Fruit fly (Drosophila melanogaster) S2 (cell line): Measurements from ENCODE around the gene ddbt.
A peak's percentile ranks its signal among the peaks of the same experiment; 100 is the strongest.

ENCODE experiments used
- CG8478 ChIP-seq: fragments of >200 bp; optimal IDR thresholded peaks from 2 replicates; lab custom pipeline; 2018
- CTCF ChIP-seq, 2 experiments: fragments of >200 bp; optimal IDR thresholded peaks; 2 replicates each; lab custom pipeline; 2018

Gene ddbt

DNA sequence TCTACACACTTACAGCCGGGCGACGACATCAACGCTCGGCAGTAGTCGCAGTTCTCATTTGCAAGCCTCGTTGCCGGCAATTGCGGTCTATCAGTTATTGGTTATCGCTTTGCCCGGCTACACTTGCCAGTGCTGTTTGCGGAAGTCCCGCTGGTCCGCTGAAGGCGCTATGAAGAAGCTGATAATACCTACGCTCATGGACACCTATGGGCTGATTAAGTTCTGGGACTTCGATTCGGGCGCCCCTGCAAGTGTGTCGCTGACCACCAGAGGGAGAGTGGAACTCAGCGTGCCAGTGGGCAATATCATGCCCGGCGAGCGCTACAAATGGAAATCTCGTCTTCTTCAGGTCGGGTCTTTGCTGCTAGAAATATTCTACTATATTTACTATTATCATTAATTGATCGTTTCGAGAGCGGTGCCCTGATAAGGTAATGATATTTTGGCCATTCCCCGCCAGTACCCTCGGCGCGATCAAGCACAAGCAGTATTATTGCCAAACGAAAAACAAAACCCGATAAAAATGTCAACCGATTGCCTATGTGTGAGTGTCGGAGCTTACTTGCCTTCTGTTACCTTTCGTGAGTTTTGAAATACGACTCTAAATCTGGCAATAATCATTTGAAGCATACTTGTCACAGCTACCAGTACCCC, 16.8 kb upstream of the ddbt start:
- TF ChIP-seq CG8478 (lab: Kevin White, UChicago): no peak
- no peak for TF ChIP-seq CTCF (optimal IDR thresholded peaks at IDR 0.05; lab: Kevin White, UChicago)

DNA sequence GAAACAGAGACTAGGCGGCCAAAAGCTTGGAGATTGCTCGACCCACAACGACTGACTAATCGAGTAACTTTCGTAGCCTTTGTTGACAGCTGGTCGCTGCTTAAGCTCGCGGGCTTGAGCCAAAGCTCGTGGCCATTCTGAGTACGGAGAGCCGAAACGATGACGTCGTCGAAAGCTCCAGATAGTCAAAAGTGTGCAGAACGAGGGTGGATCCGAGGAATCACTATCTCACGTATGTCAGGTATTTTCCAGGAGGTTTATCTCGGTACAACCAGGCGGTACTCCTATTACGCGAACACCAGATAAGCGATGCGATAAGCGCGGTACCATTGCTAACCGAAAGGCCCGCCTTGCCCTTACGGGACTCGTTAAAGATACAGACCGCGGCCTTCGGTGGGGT, 5.3 kb upstream of the ddbt start:
- TF ChIP-seq CG8478 (lab: Kevin White, UChicago): no peak
- no peak for TF ChIP-seq CTCF (optimal IDR thresholded peaks at IDR 0.05; lab: Kevin White, UChicago)

DNA sequence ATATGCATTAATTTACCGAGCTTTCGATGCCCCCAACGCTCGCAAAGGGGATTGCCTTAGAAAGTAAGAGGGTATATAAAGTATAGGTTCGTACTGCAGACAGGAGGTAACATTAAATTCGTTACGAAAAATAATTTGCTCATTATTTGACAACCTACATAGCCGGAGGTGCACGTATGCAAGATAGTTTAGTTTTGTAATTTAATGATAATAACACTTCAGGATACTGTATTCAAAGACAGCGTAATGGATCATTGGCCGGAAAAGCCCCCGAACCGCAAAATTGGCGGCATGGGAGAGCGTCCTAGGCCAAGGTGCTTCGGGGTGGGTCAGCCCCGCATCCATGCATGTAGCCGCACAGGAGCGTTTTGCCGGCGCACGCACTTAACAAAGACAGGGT, 4.6 kb upstream of the ddbt start:
- no peak for TF ChIP-seq CG8478 (lab: Kevin White, UChicago)

dm6 chr3L:315140-315539, 1.7 kb upstream of the ddbt start:
- no peak for TF ChIP-seq CG8478 (lab: Kevin White, UChicago)
- TF ChIP-seq CTCF (optimal IDR thresholded peaks at IDR 0.05; lab: Kevin White, UChicago): no peak

dm6 chr3L:319145-320009, 2.5 kb downstream of the ddbt start, which contains the start of gene fwd:
Gene fwd, minus strand, starts transcription at chr3L:319884.
- TF ChIP-seq CTCF (optimal IDR thresholded peaks at IDR 0.05; lab: Kevin White, UChicago): peak; percentile 19 to 41
- TF ChIP-seq CG8478 (lab: Kevin White, UChicago): peak; percentile 10

DNA sequence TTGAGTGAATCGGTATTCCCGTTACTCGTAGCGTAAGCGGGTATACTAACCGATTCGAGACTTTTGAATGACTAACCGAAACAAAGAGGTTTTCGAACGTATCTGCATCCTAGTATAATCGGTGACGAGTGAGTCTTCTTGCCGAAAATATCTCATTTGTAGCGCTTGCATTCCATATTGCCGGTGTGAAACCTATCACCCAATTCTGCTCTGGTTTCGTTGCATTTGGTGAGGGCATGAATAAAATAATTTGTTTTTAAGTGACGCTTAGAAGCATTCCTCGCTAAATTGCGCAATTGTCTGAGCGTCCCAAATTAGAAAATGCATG, 3.1 kb downstream of the ddbt start:
- TF ChIP-seq CG8478 (lab: Kevin White, UChicago) (no peak), CTCF (optimal IDR thresholded peaks at IDR 0.05; lab: Kevin White, UChicago) (no peak)

dm6 chr3L:320798-321197, 3.9 kb downstream of the ddbt start:
- TF ChIP-seq CTCF (optimal IDR thresholded peaks at IDR 0.05; lab: Kevin White, UChicago) (no peak), CG8478 (lab: Kevin White, UChicago) (no peak)

DNA sequence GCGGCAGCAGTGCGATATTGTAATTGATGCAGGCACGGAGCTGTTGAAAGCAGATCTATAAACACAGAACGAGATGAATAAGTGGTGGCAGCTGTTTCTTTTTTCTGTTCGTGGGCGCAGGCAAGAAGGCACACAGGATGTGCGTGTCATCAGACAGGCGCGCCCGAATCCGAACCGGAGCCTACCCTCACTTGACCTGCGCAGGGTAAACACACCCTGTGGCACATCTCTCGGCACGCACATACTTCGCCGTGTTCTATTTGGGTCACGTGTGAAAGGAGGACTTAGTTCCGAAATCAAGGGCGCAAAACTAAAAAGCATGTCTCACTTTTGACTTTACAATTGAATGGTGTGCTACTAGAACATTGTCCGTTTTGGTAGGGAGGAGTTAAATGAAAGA, 4.6 kb downstream of the ddbt start:
- TF ChIP-seq CTCF (optimal IDR thresholded peaks at IDR 0.05; lab: Kevin White, UChicago) (no peak), CG8478 (lab: Kevin White, UChicago) (no peak)

DNA sequence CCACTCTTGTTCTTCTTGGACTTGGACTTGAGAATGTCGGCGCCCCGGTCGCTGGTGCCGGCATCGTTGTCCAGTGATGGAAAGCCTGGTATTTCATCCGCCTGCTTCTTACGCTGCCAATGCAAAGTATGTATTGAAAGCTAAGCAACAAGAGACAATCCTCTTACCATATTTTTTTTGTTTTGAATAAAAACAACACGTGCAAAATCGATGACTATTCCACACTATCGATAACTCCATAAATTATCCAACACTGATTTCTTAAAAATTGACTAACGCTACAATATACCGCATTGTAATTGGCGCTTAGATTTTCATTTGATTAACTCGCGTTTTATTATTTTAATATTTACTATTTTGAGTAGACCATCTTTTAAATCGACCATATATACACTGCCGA, 7.6 kb downstream of the ddbt start, which contains the start of gene CG32344:
TSS of gene CG32344 (minus strand) at position 235 of the 400 bp plus-strand sequence.
- TF ChIP-seq CTCF (optimal IDR thresholded peaks at IDR 0.05; lab: Kevin White, UChicago): no peak
- TF ChIP-seq CG8478 (lab: Kevin White, UChicago): no peak

- no peak for TF ChIP-seq CG8478 (lab: Kevin White, UChicago)
- no peak for TF ChIP-seq CTCF (optimal IDR thresholded peaks at IDR 0.05; lab: Kevin White, UChicago)
Measured at dm6 chr3L:327833-328232, 10.9 kb downstream of the ddbt start, which contains the start of the genes Atac3 and Ptpmeg. Gene Atac3, minus strand, starts transcription at chr3L:327992. Gene Ptpmeg, plus strand, starts transcription at chr3L:328097.

DNA sequence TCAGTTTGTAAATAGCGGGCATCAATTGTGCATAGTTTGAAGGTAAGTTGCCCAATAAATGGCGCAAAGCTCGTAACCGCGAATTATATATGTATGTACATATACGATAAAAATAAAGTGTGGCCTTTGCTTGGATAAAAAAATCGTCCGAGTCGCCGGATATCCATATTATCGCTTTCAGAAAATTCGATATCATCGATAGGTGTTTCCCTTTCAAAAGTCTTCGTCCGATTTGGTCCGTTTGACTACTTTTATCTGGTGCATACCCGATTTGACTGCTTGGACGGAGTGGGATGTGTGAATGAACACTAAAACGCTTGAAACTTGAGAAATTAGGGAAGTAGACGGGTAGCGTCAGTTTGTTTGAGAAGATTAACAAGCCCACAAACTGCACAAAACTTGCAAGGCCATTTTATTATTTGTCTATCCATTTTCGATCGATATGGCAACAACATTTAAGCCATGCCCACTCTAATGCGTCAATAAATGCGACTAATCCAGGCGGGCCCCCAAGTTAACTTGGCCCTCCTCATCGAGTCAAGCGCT, 12.3 kb downstream of the ddbt start:
- TF ChIP-seq CTCF (optimal IDR thresholded peaks at IDR 0.05; lab: Kevin White, UChicago): no peak
- no peak for TF ChIP-seq CG8478 (lab: Kevin White, UChicago)

DNA sequence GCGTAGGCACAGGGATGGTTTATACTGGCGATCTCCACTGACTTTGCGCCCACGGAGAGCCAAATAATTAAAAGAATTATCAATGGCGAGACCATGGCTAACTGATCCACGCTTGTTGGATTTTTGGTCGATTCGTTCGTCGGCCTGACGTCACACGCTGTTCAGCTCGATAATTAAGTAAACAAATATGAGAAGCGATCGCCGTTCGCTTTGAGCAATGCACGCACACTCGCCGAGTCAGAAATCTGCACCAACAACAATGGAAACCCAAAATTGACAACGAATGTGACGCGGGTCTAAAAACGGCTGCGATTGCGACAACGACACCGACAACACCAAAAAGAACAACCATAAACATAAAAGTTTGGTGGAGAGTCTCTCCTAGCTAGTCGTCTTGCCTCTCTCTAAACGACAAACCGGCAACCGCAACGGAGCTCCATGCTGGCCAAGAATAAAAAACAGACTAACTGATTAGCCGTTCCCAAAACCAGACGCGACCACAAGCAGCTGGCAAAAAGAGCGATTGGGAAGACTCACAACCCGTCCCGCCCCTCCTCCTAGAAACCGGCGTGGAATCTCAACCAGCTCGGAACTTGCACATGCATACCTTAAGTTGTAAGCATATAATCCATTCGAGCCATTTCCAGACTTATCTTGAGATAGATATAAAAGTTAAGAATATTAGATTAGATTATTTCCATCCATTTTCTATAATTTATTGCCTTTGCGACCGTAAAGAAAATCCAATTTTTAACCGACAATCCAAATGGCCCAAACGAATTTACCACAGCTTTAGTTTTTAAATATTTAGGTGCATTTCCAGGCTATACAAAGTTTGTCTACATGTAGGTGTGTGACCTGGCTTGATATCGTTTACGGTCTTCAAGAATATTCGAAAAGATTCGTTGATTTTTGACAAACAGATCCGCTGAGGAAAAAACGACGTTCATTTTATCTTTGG, 15.2 kb downstream of the ddbt start, which contains the start of gene mthl9:
TSS of gene mthl9 (minus strand) at position 468 of the 961 bp plus-strand sequence.
- TF ChIP-seq CTCF (optimal IDR thresholded peaks at IDR 0.05; lab: Kevin White, UChicago) (peak in 1 of 2 experiments; percentile 50), CG8478 (lab: Kevin White, UChicago) (no peak)

- TF ChIP-seq CTCF (optimal IDR thresholded peaks at IDR 0.05; lab: Kevin White, UChicago): no peak
- TF ChIP-seq CG8478 (lab: Kevin White, UChicago): no peak
Measured at dm6 chr3L:337148-337547, 20.3 kb downstream of the ddbt start.

DNA sequence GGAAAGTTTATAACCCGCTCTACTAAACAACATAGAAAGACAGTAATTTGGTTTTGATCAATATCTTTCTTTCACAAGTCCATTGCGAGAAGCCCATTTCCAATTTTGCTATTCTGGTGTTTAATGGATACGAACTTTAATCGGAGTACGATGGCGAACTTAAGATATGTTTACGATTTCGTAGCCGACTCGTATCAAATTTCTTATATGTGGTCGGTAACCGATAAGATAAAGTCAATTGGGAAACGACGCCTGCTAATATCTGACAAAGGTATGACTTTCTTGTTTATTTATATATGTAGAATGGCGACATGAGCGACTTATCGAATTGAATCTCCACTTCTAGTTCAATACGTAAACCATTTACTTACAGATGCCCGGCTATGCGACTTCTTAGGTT, 21.2 kb downstream of the ddbt start:
- TF ChIP-seq CG8478 (lab: Kevin White, UChicago) (no peak), CTCF (optimal IDR thresholded peaks at IDR 0.05; lab: Kevin White, UChicago) (no peak)
